Worm (Caenorhabditis elegans) whole organism, midembryonic: Measurements from ENCODE around the gene C17F4.8.

ENCODE experiments used
- T22C8.4 ChIP-seq: fragments of 200-800 bp; sonication (Bioruptor generic); IDR thresholded peaks from 2 replicates; pipeline ENCODE4 v1.3.6; 2022; ENCODE audit warnings: missing genetic modification characterization, missing compliant biosample characterization
- cog-1 ChIP-seq: sonication (generic microtip); optimal IDR thresholded peaks from 2 replicates; lab custom pipeline; 2016; ENCODE audit warnings: missing genetic modification characterization, missing compliant biosample characterization
- flt-1 ChIP-seq: fragments of 200-800 bp; sonication (Bioruptor generic); IDR thresholded peaks from 2 replicates; pipeline ENCODE4 v1.3.6; 2022; ENCODE audit warnings: missing genetic modification characterization, missing compliant biosample characterization
- klf-2 ChIP-seq: fragments of 200-800 bp; sonication (Bioruptor generic); conservative IDR thresholded peaks from 2 replicates; pipeline ENCODE4 v1.3.6; 2022; ENCODE audit warnings: missing genetic modification reagents, missing genetic modification characterization, missing compliant biosample characterization
- med-1 ChIP-seq: sonication (generic microtip); optimal IDR thresholded peaks from 2 replicates; lab custom pipeline; 2017; ENCODE audit warnings: missing genetic modification characterization, mild to moderate bottlenecking, missing compliant biosample characterization, antibody characterized with exemption, missing genetic modification reagents; ENCODE audit not compliant: insufficient read depth
- ref-1 ChIP-seq: fragments of 200-800 bp; sonication (Bioruptor generic); conservative IDR thresholded peaks from 2 replicates; pipeline ENCODE4 v1.3.6; 2022; ENCODE audit warnings: missing genetic modification reagents, missing genetic modification characterization, missing compliant biosample characterization
- tab-1 ChIP-seq: fragments of 200-800 bp; sonication (Bioruptor generic); IDR thresholded peaks from 2 replicates; pipeline ENCODE4 v1.3.6; 2022; ENCODE audit warnings: missing genetic modification characterization, missing compliant biosample characterization
- ztf-23 ChIP-seq: fragments of 200-800 bp; sonication (Bioruptor generic); IDR thresholded peaks from 2 replicates; pipeline ENCODE4 v1.3.6; 2022; ENCODE audit warnings: missing genetic modification reagents, missing genetic modification characterization, missing compliant biosample characterization
- ztf-29 ChIP-seq: fragments of 200-800 bp; sonication (Bioruptor generic); IDR thresholded peaks from 2 replicates; pipeline ENCODE4 v1.3.6; 2022; ENCODE audit warnings: missing genetic modification reagents, missing genetic modification characterization, missing compliant biosample characterization

Gene C17F4.8

ce11 chrII:3234725-3235124 lies at the start of gene C17F4.8:
C17F4.8 (minus strand) TSS chrII:3234825.
- TF ChIP-seq ref-1 (GFP tag; lab: Robert Waterston, UW) (no peak), flt-1 (no peak), med-1 (GFP tag; lab: Kevin White, UChicago) (no peak)

ce11 chrII:3282353-3282752 lies 47.7 kb upstream of the C17F4.8 start, which contains the start of gene nep-13:
nep-13 (plus strand) TSS chrII:3282653.
- TF ChIP-seq klf-2 (GFP tag; lab: Robert Waterston, UW) (no peak), ztf-29 (GFP tag; lab: Robert Waterston, UW) (no peak), med-1 (GFP tag; lab: Kevin White, UChicago) (no peak), flt-1 (no peak), ztf-23 (GFP tag; lab: Robert Waterston, UW) (no peak), T22C8.4 (GFP tag; lab: Robert Waterston, UW) (no peak)

- TF ChIP-seq ref-1 (GFP tag; lab: Robert Waterston, UW) (no peak), ztf-23 (GFP tag; lab: Robert Waterston, UW) (no peak), T22C8.4 (GFP tag; lab: Robert Waterston, UW) (no peak), med-1 (GFP tag; lab: Kevin White, UChicago) (no peak), flt-1 (no peak), tab-1 (GFP tag; lab: Robert Waterston, UW) (no peak), klf-2 (GFP tag; lab: Robert Waterston, UW) (no peak), cog-1 (no peak), ztf-29 (GFP tag; lab: Robert Waterston, UW) (no peak)
Measured at ce11 chrII:3278634-3279033, 44.0 kb upstream of the C17F4.8 start, which contains the start of gene wht-4. wht-4 (plus strand) TSS chrII:3278934.

ce11 chrII:3277686-3278085 lies 43.1 kb upstream of the C17F4.8 start, which contains the start of gene F02E11.4:
F02E11.4 (minus strand) TSS chrII:3277786.
- no peak for TF ChIP-seq tab-1 (GFP tag; lab: Robert Waterston, UW)
- no peak for TF ChIP-seq ref-1 (GFP tag; lab: Robert Waterston, UW)
- TF ChIP-seq T22C8.4 (GFP tag; lab: Robert Waterston, UW), result no peak
- TF ChIP-seq klf-2 (GFP tag; lab: Robert Waterston, UW), result no peak
- TF ChIP-seq ztf-29 (GFP tag; lab: Robert Waterston, UW), result no peak

- no peak for TF ChIP-seq cog-1
- no peak for TF ChIP-seq klf-2 (GFP tag; lab: Robert Waterston, UW)
- no peak for TF ChIP-seq flt-1
- TF ChIP-seq ref-1 (GFP tag; lab: Robert Waterston, UW), result no peak
- no peak for TF ChIP-seq ztf-23 (GFP tag; lab: Robert Waterston, UW)
- TF ChIP-seq ztf-29 (GFP tag; lab: Robert Waterston, UW), result no peak
- no peak for TF ChIP-seq T22C8.4 (GFP tag; lab: Robert Waterston, UW)
- no peak for TF ChIP-seq med-1 (GFP tag; lab: Kevin White, UChicago)
- no peak for TF ChIP-seq tab-1 (GFP tag; lab: Robert Waterston, UW)
Measured at ce11 chrII:3274923-3275322, 40.3 kb upstream of the C17F4.8 start, which contains the start of gene F02E11.3. F02E11.3 (minus strand) TSS chrII:3275023.

- TF ChIP-seq flt-1 (no peak), T22C8.4 (GFP tag; lab: Robert Waterston, UW) (no peak), ref-1 (GFP tag; lab: Robert Waterston, UW) (no peak), cog-1 (no peak), klf-2 (GFP tag; lab: Robert Waterston, UW) (no peak), tab-1 (GFP tag; lab: Robert Waterston, UW) (no peak), med-1 (GFP tag; lab: Kevin White, UChicago) (no peak), ztf-23 (GFP tag; lab: Robert Waterston, UW) (no peak), ztf-29 (GFP tag; lab: Robert Waterston, UW) (no peak)
Measured at ce11 chrII:3270598-3270997, 36.0 kb upstream of the C17F4.8 start.

ce11 chrII:3267815-3268214 lies 33.2 kb upstream of the C17F4.8 start:
- no peak for TF ChIP-seq ztf-23 (GFP tag; lab: Robert Waterston, UW)
- TF ChIP-seq ref-1 (GFP tag; lab: Robert Waterston, UW), result 0 out of 2 replicates have a peak, but pooled peaks have one; percentile 34
- peak; percentile 69 for TF ChIP-seq flt-1
- TF ChIP-seq tab-1 (GFP tag; lab: Robert Waterston, UW), result peak; percentile 68
- peak; percentile 41 for TF ChIP-seq T22C8.4 (GFP tag; lab: Robert Waterston, UW)
- no peak for TF ChIP-seq med-1 (GFP tag; lab: Kevin White, UChicago)
- TF ChIP-seq cog-1, result no peak
- 0 out of 2 replicates have a peak, but pooled peaks have one; percentile 6 for TF ChIP-seq klf-2 (GFP tag; lab: Robert Waterston, UW)
- no peak for TF ChIP-seq ztf-29 (GFP tag; lab: Robert Waterston, UW)

- TF ChIP-seq cog-1, result no peak
- TF ChIP-seq ztf-29 (GFP tag; lab: Robert Waterston, UW), result no peak
- TF ChIP-seq ref-1 (GFP tag; lab: Robert Waterston, UW), result no peak
- no peak for TF ChIP-seq tab-1 (GFP tag; lab: Robert Waterston, UW)
- TF ChIP-seq flt-1, result no peak
- TF ChIP-seq med-1 (GFP tag; lab: Kevin White, UChicago), result no peak
- no peak for TF ChIP-seq ztf-23 (GFP tag; lab: Robert Waterston, UW)
- no peak for TF ChIP-seq T22C8.4 (GFP tag; lab: Robert Waterston, UW)
- TF ChIP-seq klf-2 (GFP tag; lab: Robert Waterston, UW), result no peak
Measured at ce11 chrII:3267365-3267764, 32.7 kb upstream of the C17F4.8 start, which contains the start of gene F02E11.7. F02E11.7 (plus strand) TSS chrII:3267665.

ce11 chrII:3264704-3265103 lies 30.1 kb upstream of the C17F4.8 start:
- TF ChIP-seq ztf-23 (GFP tag; lab: Robert Waterston, UW) (no peak), cog-1 (no peak), klf-2 (GFP tag; lab: Robert Waterston, UW) (no peak)

- TF ChIP-seq T22C8.4 (GFP tag; lab: Robert Waterston, UW), result no peak
- TF ChIP-seq tab-1 (GFP tag; lab: Robert Waterston, UW), result no peak
- no peak for TF ChIP-seq klf-2 (GFP tag; lab: Robert Waterston, UW)
- no peak for TF ChIP-seq med-1 (GFP tag; lab: Kevin White, UChicago)
- no peak for TF ChIP-seq ztf-23 (GFP tag; lab: Robert Waterston, UW)
Measured at ce11 chrII:3262504-3262903, 27.9 kb upstream of the C17F4.8 start, which contains the start of gene F02E11.2. F02E11.2 (plus strand) TSS chrII:3262804.
